Worm (Caenorhabditis elegans): ENCODE data around the gene gar-1.

gar-1 gene

ce11 chrX:6509813-6510212, 25.1 kb upstream of the gar-1 start (continued):
- TF ChIP-seq snu-23 (GFP tag; optimal IDR thresholded peaks at IDR 0.05) (peak; percentile 24), unc-98 (GFP tag; IDR thresholded peaks at IDR 0.05) (no peak), lin-13 (GFP tag; optimal IDR thresholded peaks at IDR 0.05) (no peak), unc-62 (GFP tag; optimal IDR thresholded peaks at IDR 0.05) (no peak), ces-1 (GFP tag; optimal IDR thresholded peaks at IDR 0.05) (no peak), nhr-19 (GFP tag; conservative IDR thresholded peaks at IDR 0.05) (no peak), hlh-4 (tag; optimal IDR thresholded peaks at IDR 0.05) (no peak), C34B4.2 (tag; optimal IDR thresholded peaks at IDR 0.05) (no peak), C04F5.9 (tag; optimal IDR thresholded peaks at IDR 0.05) (no peak), elt-3 (tag; optimal IDR thresholded peaks at IDR 0.05) (no peak), nhr-20 (tag; optimal IDR thresholded peaks at IDR 0.05) (no peak), jun-1 (tag; optimal IDR thresholded peaks at IDR 0.05) (no peak), nhr-90 (tag; optimal IDR thresholded peaks at IDR 0.05; ENCODE audit: poor library complexity) (no peak), nhr-84 (tag; optimal IDR thresholded peaks at IDR 0.05) (no peak), dpl-1 (GFP tag; optimal IDR thresholded peaks at IDR 0.05) (no peak), mep-1 (tag; optimal IDR thresholded peaks at IDR 0.05) (no peak), hpl-2 (GFP tag; optimal IDR thresholded peaks at IDR 0.05) (no peak)

- TF ChIP-seq C16A3.4 (tag; optimal IDR thresholded peaks at IDR 0.05), result no peak
- TF ChIP-seq fkh-10 (GFP tag; optimal IDR thresholded peaks at IDR 0.05), result no peak
- no peak for TF ChIP-seq mab-9 (GFP tag; IDR thresholded peaks at IDR 0.05)
- no peak for TF ChIP-seq ama-1 (optimal IDR thresholded peaks at IDR 0.05)
- peak; percentile 0 for TF ChIP-seq rnt-1 (tag; optimal IDR thresholded peaks at IDR 0.05)
These were observed 23.1 kb upstream of the gar-1 start for ce11 chrX:6507734-6508133.

ce11 chrX:6505662-6506061, 21.0 kb upstream of the gar-1 start, which contains the start of gene glr-8:
Gene glr-8, plus strand, starts transcription at chrX:6505980.
- TF ChIP-seq zag-1 (tag; optimal IDR thresholded peaks at IDR 0.05) (no peak), nhr-77 (tag; optimal IDR thresholded peaks at IDR 0.05) (no peak), elt-2 (tag; optimal IDR thresholded peaks at IDR 0.05) (no peak), blmp-1 (tag; optimal IDR thresholded peaks at IDR 0.05) (peak; percentile 65), efl-1 (optimal IDR thresholded peaks at IDR 0.05) (no peak), efl-1 (GFP tag; optimal IDR thresholded peaks at IDR 0.05 in 1 of 2) (peak in 1 of 2 experiments; percentile 48), hlh-17 (GFP tag; optimal IDR thresholded peaks at IDR 0.05; ENCODE audit: borderline replicate concordance) (no peak)

ce11 chrX:6505008-6505407, 20.3 kb upstream of the gar-1 start, which contains the start of gene cdf-1:
Gene cdf-1, minus strand, starts transcription at chrX:6505143.
- TF ChIP-seq blmp-1 (tag; optimal IDR thresholded peaks at IDR 0.05), result peak; percentile 70
- no peak for TF ChIP-seq egl-13 (tag; optimal IDR thresholded peaks at IDR 0.05)
- no peak for TF ChIP-seq mep-1 (tag; optimal IDR thresholded peaks at IDR 0.05)
- peak; percentile 29 for TF ChIP-seq nhr-20 (tag; optimal IDR thresholded peaks at IDR 0.05)
- TF ChIP-seq efl-1 (optimal IDR thresholded peaks at IDR 0.05), result peak; percentile 6 to 19
- peak in 1 of 2 experiments; percentile 22 for TF ChIP-seq efl-1 (GFP tag; optimal IDR thresholded peaks at IDR 0.05 in 1 of 2)
- TF ChIP-seq unc-130 (tag; optimal IDR thresholded peaks at IDR 0.05), result peak; percentile 1
- TF ChIP-seq lin-13 (GFP tag; optimal IDR thresholded peaks at IDR 0.05), result peak; percentile 50
- no peak for TF ChIP-seq sox-4 (tag; optimal IDR thresholded peaks at IDR 0.05)
- TF ChIP-seq Y116A8C.19 (tag; optimal IDR thresholded peaks at IDR 0.05; ENCODE audit: borderline replicate concordance), result no peak
- peak; percentile 37 for TF ChIP-seq C16A3.4 (tag; optimal IDR thresholded peaks at IDR 0.05)
- TF ChIP-seq jun-1 (tag; optimal IDR thresholded peaks at IDR 0.05), result no peak
- TF ChIP-seq nhr-71 (tag; optimal IDR thresholded peaks at IDR 0.05), result peak; percentile 50
- no peak for TF ChIP-seq ceh-90 (tag; optimal IDR thresholded peaks at IDR 0.05)
- no peak for TF ChIP-seq unc-86 (tag; optimal IDR thresholded peaks at IDR 0.05)
- TF ChIP-seq nhr-28 (tag; optimal IDR thresholded peaks at IDR 0.05), result no peak
- TF ChIP-seq snu-23 (GFP tag; optimal IDR thresholded peaks at IDR 0.05), result peak; percentile 45
- TF ChIP-seq nhr-85 (tag), result peak; percentile 64
- TF ChIP-seq lin-35 (GFP tag; optimal IDR thresholded peaks at IDR 0.05), result peak in 1 of 2 experiments; percentile 64
- TF ChIP-seq unc-30 (tag; optimal IDR thresholded peaks at IDR 0.05), result no peak
- no peak for TF ChIP-seq aly-2 (tag; optimal IDR thresholded peaks at IDR 0.05)
- TF ChIP-seq nhr-47 (tag; optimal IDR thresholded peaks at IDR 0.05), result peak; percentile 14
- peak; percentile 54 for TF ChIP-seq xbp-1 (tag; optimal IDR thresholded peaks at IDR 0.05)
- TF ChIP-seq swsn-7 (tag; optimal IDR thresholded peaks at IDR 0.05), result peak; percentile 29
- TF ChIP-seq lin-14 (GFP tag; optimal IDR thresholded peaks at IDR 0.05), result peak; percentile 53
- no peak for TF ChIP-seq dsc-1 (tag; optimal IDR thresholded peaks at IDR 0.05)
- TF ChIP-seq dpl-1 (GFP tag; optimal IDR thresholded peaks at IDR 0.05), result peak in 2 of 3 experiments; percentile 33 to 49
- TF ChIP-seq lsy-2 (tag; optimal IDR thresholded peaks at IDR 0.05), result peak; percentile 14 to 51
- TF ChIP-seq mdl-1 (tag; optimal IDR thresholded peaks at IDR 0.05), result no peak
- no peak for TF ChIP-seq fkh-10 (GFP tag; optimal IDR thresholded peaks at IDR 0.05)

Measured in whole organism, L1 larva.